Worm (Caenorhabditis elegans) whole organism, late embryonic: ENCODE measurements around the gene R06B9.5.

Experiments
- C38D4.7 ChIP-seq: fragments of 200-800 bp; sonication (Bioruptor generic); optimal IDR thresholded peaks from 2 replicates; lab custom pipeline; 2018; ENCODE audit warnings: mild to moderate bottlenecking, missing genetic modification characterization, moderate library complexity, missing compliant biosample characterization
- T23F11.4 ChIP-seq: fragments of 200-800 bp; sonication (Bioruptor generic); optimal IDR thresholded peaks from 2 replicates; lab custom pipeline; 2018; ENCODE audit warnings: mild to moderate bottlenecking, missing genetic modification characterization, missing compliant biosample characterization
- ama-1 ChIP-seq: fragments of 150-350 bp; optimal IDR thresholded peaks from 2 replicates; lab custom pipeline; 2014
- ceh-9 ChIP-seq: sonication (generic microtip); optimal IDR thresholded peaks from 2 replicates; lab custom pipeline; 2016; ENCODE audit warnings: mild to moderate bottlenecking, missing genetic modification characterization, inconsistent platforms, missing compliant biosample characterization
- elt-2 ChIP-seq: sonication (generic microtip); optimal IDR thresholded peaks from 2 replicates; lab custom pipeline; 2016; ENCODE audit warnings: missing genetic modification reagents, missing genetic modification characterization, missing compliant biosample characterization
- eyg-1 ChIP-seq: sonication (generic microtip); optimal IDR thresholded peaks from 2 replicates; lab custom pipeline; 2016; ENCODE audit warnings: missing genotype, missing genetic modification characterization, missing compliant biosample characterization
- fkh-10 ChIP-seq: fragments of 150-350 bp; optimal IDR thresholded peaks from 2 replicates; lab custom pipeline; 2014; ENCODE audit warnings: missing biosample characterization, missing genetic modification reagents, missing genetic modification characterization
- gmeb-2 ChIP-seq: sonication (generic microtip); optimal IDR thresholded peaks from 2 replicates; lab custom pipeline; 2016; ENCODE audit warnings: missing genetic modification characterization, inconsistent platforms, missing compliant biosample characterization
- hlh-13 ChIP-seq: fragments of 200-800 bp; sonication (Bioruptor generic); optimal IDR thresholded peaks from 2 replicates; lab custom pipeline; 2018; ENCODE audit warnings: mild to moderate bottlenecking, missing genetic modification characterization, missing compliant biosample characterization
- hlh-30 ChIP-seq: sonication (generic microtip); optimal IDR thresholded peaks from 2 replicates; lab custom pipeline; 2017; ENCODE audit warnings: antibody characterized with exemption, missing genetic modification characterization, missing compliant biosample characterization; ENCODE audit not compliant: insufficient read depth
- madf-2 ChIP-seq: sonication (generic microtip); optimal IDR thresholded peaks from 2 replicates; lab custom pipeline; 2017; ENCODE audit warnings: missing genetic modification characterization, missing compliant biosample characterization
- nfya-1 ChIP-seq: sonication (generic microtip); optimal IDR thresholded peaks from 2 replicates; lab custom pipeline; 2017; ENCODE audit warnings: missing genetic modification characterization, mild to moderate bottlenecking, missing compliant biosample characterization, antibody characterized with exemption, moderate library complexity
- sox-4 ChIP-seq: sonication (generic microtip); optimal IDR thresholded peaks from 2 replicates; lab custom pipeline; 2017; ENCODE audit warnings: mild to moderate bottlenecking, missing genetic modification characterization, inconsistent platforms, missing compliant biosample characterization

- TF ChIP-seq hlh-30: no peak
- TF ChIP-seq sox-4 (tag; lab: Kevin White, UChicago): no peak
- no peak for TF ChIP-seq eyg-1 (tag; lab: Kevin White, UChicago)
- no peak for TF ChIP-seq ama-1 (lab: Kevin White, UChicago)
- no peak for TF ChIP-seq gmeb-2 (tag; lab: Kevin White, UChicago)
- TF ChIP-seq elt-2 (tag; lab: Kevin White, UChicago): no peak
- no peak for TF ChIP-seq madf-2 (tag; lab: Kevin White, UChicago)
- TF ChIP-seq T23F11.4 (GFP tag; lab: Kevin White, UChicago): no peak
- no peak for TF ChIP-seq ceh-9 (tag; lab: Kevin White, UChicago)
- no peak for TF ChIP-seq fkh-10
- no peak for TF ChIP-seq C38D4.7 (GFP tag; lab: Kevin White, UChicago)
- TF ChIP-seq hlh-13: no peak
- no peak for TF ChIP-seq nfya-1 (tag; lab: Kevin White, UChicago)
These were observed 47.8 kb downstream of the R06B9.5 start, which contains the start of gene C01B9.4 for ce11 chrII:13783880-13784279.
